Worm (Caenorhabditis elegans): ENCODE measurements around the gene C53A3.4.

DNA sequence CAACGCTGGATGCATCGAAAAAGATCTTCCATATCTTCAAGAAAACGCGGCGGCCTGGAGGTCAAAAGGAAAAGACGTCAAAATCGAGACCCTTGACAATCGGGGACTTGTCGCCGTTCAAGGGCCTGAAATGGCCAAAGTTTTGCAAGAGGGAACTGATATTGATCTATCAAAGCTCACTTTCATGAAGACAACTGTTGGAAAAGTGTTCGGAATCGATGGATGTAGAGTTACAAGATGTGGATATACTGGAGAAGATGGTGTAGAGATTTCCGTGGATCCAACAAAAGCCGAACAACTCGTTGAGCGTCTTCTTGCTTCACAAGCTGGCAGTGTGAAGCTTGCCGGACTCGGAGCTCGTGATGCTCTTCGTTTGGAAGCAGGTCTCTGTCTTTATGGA is 45.2 kb downstream of the C53A3.4 start:
- TF ChIP-seq zag-1 (tag; optimal IDR thresholded peaks at IDR 0.05): no peak
- TF ChIP-seq ama-1 (optimal IDR thresholded peaks at IDR 0.05): no peak
- TF ChIP-seq ceh-82 (tag; optimal IDR thresholded peaks at IDR 0.05): no peak
- TF ChIP-seq nhr-25 (tag; optimal IDR thresholded peaks at IDR 0.05): no peak
- TF ChIP-seq unc-62 (GFP tag; optimal IDR thresholded peaks at IDR 0.05): no peak
- TF ChIP-seq unc-39 (tag; optimal IDR thresholded peaks at IDR 0.05): no peak
- no peak for TF ChIP-seq lsy-2 (tag; optimal IDR thresholded peaks at IDR 0.05)
- no peak for TF ChIP-seq mdl-1 (tag; optimal IDR thresholded peaks at IDR 0.05)
- TF ChIP-seq unc-55 (GFP tag; optimal IDR thresholded peaks at IDR 0.05): no peak

Data from whole organism, L2 larva.